Fruit fly (Drosophila melanogaster) whole organism, prepupa: ENCODE data around the gene stac.

Source experiments
- Blimp-1 ChIP-seq: fragments of 200-800 bp; sonication (Bioruptor generic); optimal IDR thresholded peaks from 3 replicates; lab custom pipeline; 2017; ENCODE audit warnings: missing biosample characterization, missing genetic modification characterization, mild to moderate bottlenecking, moderate library complexity, missing genetic modification reagents
- CG10631 ChIP-seq: fragments of 200-800 bp; sonication (Bioruptor generic); optimal IDR thresholded peaks from 2 replicates; lab custom pipeline; 2016; ENCODE audit warnings: missing biosample characterization, missing genetic modification characterization
- CG10669 ChIP-seq: fragments of 200-800 bp; sonication (Bioruptor generic); optimal IDR thresholded peaks from 3 replicates; lab custom pipeline; 2018; ENCODE audit warnings: missing biosample characterization, mild to moderate bottlenecking, missing genetic modification characterization, moderate library complexity
- CG11294 ChIP-seq: fragments of 200-800 bp; sonication (Bioruptor generic); IDR thresholded peaks from 2 replicates; pipeline ENCODE4 v1.3.6; 2022; ENCODE audit warnings: missing biosample characterization, missing genetic modification characterization
- CG11762 ChIP-seq: fragments of 200-800 bp; sonication (Bioruptor generic); optimal IDR thresholded peaks from 3 replicates; lab custom pipeline; 2016; ENCODE audit warnings: missing biosample characterization, missing genetic modification characterization; ENCODE audit not compliant: insufficient read depth
- CG16779 ChIP-seq: fragments of 200-800 bp; sonication (Bioruptor generic); optimal IDR thresholded peaks from 3 replicates; lab custom pipeline; 2017; ENCODE audit warnings: missing biosample characterization, mild to moderate bottlenecking, missing genetic modification characterization
- CG3032 ChIP-seq: fragments of 200-800 bp; optimal IDR thresholded peaks from 2 replicates; lab custom pipeline; 2019; ENCODE audit warnings: missing biosample characterization, mild to moderate bottlenecking, missing genetic modification characterization, moderate library complexity
- CG31627 ChIP-seq: fragments of 200-800 bp; sonication (Bioruptor generic); optimal IDR thresholded peaks from 3 replicates; lab custom pipeline; 2016; ENCODE audit warnings: missing biosample characterization, missing genetic modification characterization
- CG32006 ChIP-seq: fragments of 200-800 bp; sonication (Bioruptor generic); optimal IDR thresholded peaks from 3 replicates; lab custom pipeline; 2017; ENCODE audit warnings: missing biosample characterization, mild to moderate bottlenecking, missing genetic modification characterization
- CG6792 ChIP-seq: fragments of 200-800 bp; sonication (Bioruptor generic); optimal IDR thresholded peaks from 3 replicates; lab custom pipeline; 2016; ENCODE audit warnings: missing biosample characterization, missing genetic modification characterization
- CG6808 ChIP-seq: fragments of 200-800 bp; sonication (Bioruptor generic); optimal IDR thresholded peaks from 3 replicates; lab custom pipeline; 2017; ENCODE audit warnings: missing biosample characterization, missing genetic modification characterization, mild to moderate bottlenecking, moderate library complexity, missing genetic modification reagents
- CG6854 ChIP-seq: fragments of 200-800 bp; sonication (Bioruptor generic); optimal IDR thresholded peaks from 2 replicates; lab custom pipeline; 2017; ENCODE audit warnings: missing biosample characterization, mild to moderate bottlenecking, missing genetic modification characterization
- CG7368 ChIP-seq: fragments of 200-800 bp; sonication (Bioruptor generic); optimal IDR thresholded peaks from 3 replicates; lab custom pipeline; 2016; ENCODE audit warnings: missing biosample characterization, missing genetic modification characterization
- CG8319 ChIP-seq: fragments of 200-800 bp; sonication (Bioruptor generic); optimal IDR thresholded peaks from 3 replicates; lab custom pipeline; 2016; ENCODE audit warnings: missing biosample characterization, missing genetic modification characterization
- Eip75B ChIP-seq: fragments of 200-800 bp; sonication (Bioruptor generic); optimal IDR thresholded peaks from 3 replicates; lab custom pipeline; 2016; ENCODE audit warnings: missing biosample characterization, missing genetic modification characterization
- Eip78C ChIP-seq: fragments of 200-800 bp; sonication (Bioruptor generic); peaks from one replicate; lab custom pipeline; 2016; ENCODE audit warnings: missing biosample characterization, missing genetic modification characterization
- Eip93F ChIP-seq: fragments of 200-800 bp; sonication (Bioruptor generic); optimal IDR thresholded peaks from 2 replicates; lab custom pipeline; 2016; ENCODE audit warnings: missing biosample characterization, mild to moderate bottlenecking, missing genetic modification characterization
- Ets21C ChIP-seq: fragments of 200-800 bp; sonication (Bioruptor generic); optimal IDR thresholded peaks from 3 replicates; lab custom pipeline; 2016; ENCODE audit warnings: missing biosample characterization, missing genetic modification characterization
- Ets96B ChIP-seq: fragments of 200-800 bp; optimal IDR thresholded peaks from 2 replicates; lab custom pipeline; 2019; ENCODE audit warnings: missing biosample characterization, mild to moderate bottlenecking, missing genetic modification characterization, moderate library complexity
- OdsH ChIP-seq: fragments of 200-800 bp; sonication (Bioruptor generic); optimal IDR thresholded peaks from 3 replicates; lab custom pipeline; 2016; ENCODE audit warnings: missing biosample characterization, missing genetic modification characterization
- Sox14 ChIP-seq: fragments of 200-800 bp; sonication (Bioruptor generic); optimal IDR thresholded peaks from 3 replicates; lab custom pipeline; 2016; ENCODE audit warnings: missing biosample characterization, missing genetic modification characterization
- Sox15 ChIP-seq: fragments of 200-800 bp; sonication (Bioruptor generic); optimal IDR thresholded peaks from 3 replicates; lab custom pipeline; 2016; ENCODE audit warnings: missing biosample characterization, missing genetic modification characterization
- achi ChIP-seq: fragments of 200-800 bp; sonication (Bioruptor generic); optimal IDR thresholded peaks from 3 replicates; lab custom pipeline; 2016; ENCODE audit warnings: missing biosample characterization, missing genetic modification characterization
- acj6 ChIP-seq: fragments of 200-800 bp; sonication (Bioruptor generic); optimal IDR thresholded peaks from 3 replicates; lab custom pipeline; 2016; ENCODE audit warnings: missing biosample characterization, missing genetic modification characterization
- cyc ChIP-seq: fragments of 200-800 bp; sonication (Bioruptor generic); optimal IDR thresholded peaks from 3 replicates; lab custom pipeline; 2016; ENCODE audit warnings: missing biosample characterization, missing genetic modification characterization
- eg ChIP-seq: fragments of 200-800 bp; sonication (Bioruptor generic); IDR thresholded peaks from 3 replicates; pipeline ENCODE4 v1.3.6; 2022; ENCODE audit warnings: missing biosample characterization, missing genetic modification characterization
- esn ChIP-seq: fragments of 200-800 bp; sonication (Bioruptor generic); optimal IDR thresholded peaks from 2 replicates; lab custom pipeline; 2016; ENCODE audit warnings: missing biosample characterization, mild to moderate bottlenecking, missing genetic modification characterization, moderate library complexity
- fd59A ChIP-seq: fragments of 200-800 bp; sonication (Bioruptor generic); optimal IDR thresholded peaks from 2 replicates; lab custom pipeline; 2017; ENCODE audit warnings: missing biosample characterization, mild to moderate bottlenecking, missing genetic modification characterization, missing genetic modification reagents
- fd85E ChIP-seq: fragments of 200-800 bp; sonication (Bioruptor generic); optimal IDR thresholded peaks from 3 replicates; lab custom pipeline; 2016; ENCODE audit warnings: missing biosample characterization, missing genetic modification characterization
- fkh ChIP-seq: fragments of 200-800 bp; sonication (Bioruptor generic); optimal IDR thresholded peaks from 3 replicates; lab custom pipeline; 2017; ENCODE audit warnings: missing biosample characterization, mild to moderate bottlenecking, missing genetic modification characterization, moderate library complexity
- net ChIP-seq: fragments of 200-800 bp; sonication (Bioruptor generic); optimal IDR thresholded peaks from 3 replicates; lab custom pipeline; 2016; ENCODE audit warnings: missing biosample characterization, missing genetic modification characterization
- salr ChIP-seq, 2 experiments: fragments of 200-800 bp; sonication (Bioruptor generic); optimal IDR thresholded peaks; 3 replicates each; lab custom pipeline; 2016 to 2018; ENCODE audit warnings: missing biosample characterization in 2 of 2, missing genetic modification characterization in 2 of 2, mild to moderate bottlenecking in 1 of 2
- svp ChIP-seq: fragments of 200-800 bp; sonication (Bioruptor generic); peaks from one replicate; lab custom pipeline; 2016; ENCODE audit warnings: missing biosample characterization, missing genetic modification characterization
- topi ChIP-seq: fragments of 200-800 bp; sonication (Bioruptor generic); optimal IDR thresholded peaks from 3 replicates; lab custom pipeline; 2016; ENCODE audit warnings: missing biosample characterization, missing genetic modification characterization

The stac gene

dm6 chr3R:25070871-25071270 is 14.8 kb downstream of the stac start, which contains the start of gene CG11836:
Gene CG11836 (plus strand): TSS chr3R:25071126.
- no peak for TF ChIP-seq CG32006 (GFP tag; lab: Kevin White, UChicago)
- no peak for TF ChIP-seq CG11762 (GFP tag; lab: Kevin White, UChicago)
- peak; percentile 46 for TF ChIP-seq Blimp-1 (GFP tag; lab: Kevin White, UChicago)

DNA sequence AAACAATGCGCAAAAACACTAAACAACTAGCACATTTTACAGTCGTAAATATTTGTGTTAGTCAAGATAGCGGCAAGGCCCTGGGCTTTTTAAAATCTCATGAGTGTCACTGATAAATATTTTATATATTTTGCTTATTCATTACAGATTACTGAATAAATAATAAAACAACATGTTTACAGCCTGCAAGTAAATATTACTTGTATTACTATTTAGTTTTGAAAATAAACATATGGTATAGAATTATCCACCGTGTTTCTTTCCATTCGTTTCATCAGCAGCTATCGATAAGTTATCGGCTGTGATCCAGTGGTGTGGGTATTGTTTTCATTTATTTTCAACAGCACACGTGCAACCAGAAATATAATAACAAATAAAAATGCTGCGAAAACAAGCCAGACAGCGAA is 18.5 kb downstream of the stac start, which contains the start of the genes shams and CG11920:
Gene shams (minus strand): TSS at position 50 of the 407 bp plus-strand sequence.
Gene CG11920 (plus strand): TSS at position 320 of the 407 bp plus-strand sequence.
- TF ChIP-seq acj6 (GFP tag; lab: Kevin White, UChicago) = peak; percentile 3
- no peak for TF ChIP-seq Ets21C (GFP tag; lab: Kevin White, UChicago)
- peak; percentile 27 for TF ChIP-seq Sox14 (GFP tag; lab: Kevin White, UChicago)
- TF ChIP-seq topi = peak; percentile 11
- TF ChIP-seq esn (GFP tag; lab: Kevin White, UChicago) = peak; percentile 47
- peak; percentile 10 for TF ChIP-seq OdsH (GFP tag; lab: Kevin White, UChicago)
- TF ChIP-seq Eip75B (GFP tag; lab: Kevin White, UChicago) = peak; percentile 34
- peak; percentile 53 for TF ChIP-seq Eip93F (GFP tag; lab: Kevin White, UChicago)
- peak; percentile 82 for TF ChIP-seq Eip78C (GFP tag; lab: Kevin White, UChicago)
- no peak for TF ChIP-seq CG10669 (GFP tag; lab: Kevin White, UChicago)
- peak; percentile 97 for TF ChIP-seq fkh (GFP tag; lab: Kevin White, UChicago)
- TF ChIP-seq fd85E = no peak
- TF ChIP-seq achi (GFP tag; lab: Kevin White, UChicago) = peak; percentile 1
- peak; percentile 13 for TF ChIP-seq CG3032 (tag; lab: Kevin White, UChicago)

dm6 chr3R:25077280-25077820 is 21.3 kb downstream of the stac start:
- no peak for TF ChIP-seq CG3032 (tag; lab: Kevin White, UChicago)
- TF ChIP-seq Sox15 = no peak
- no peak for TF ChIP-seq CG16779
- TF ChIP-seq CG8319 = no peak
- no peak for TF ChIP-seq CG11294 (GFP tag; lab: Robert Waterston, UW)
- TF ChIP-seq fd59A = no peak
- TF ChIP-seq Eip93F (GFP tag; lab: Kevin White, UChicago) = no peak

DNA sequence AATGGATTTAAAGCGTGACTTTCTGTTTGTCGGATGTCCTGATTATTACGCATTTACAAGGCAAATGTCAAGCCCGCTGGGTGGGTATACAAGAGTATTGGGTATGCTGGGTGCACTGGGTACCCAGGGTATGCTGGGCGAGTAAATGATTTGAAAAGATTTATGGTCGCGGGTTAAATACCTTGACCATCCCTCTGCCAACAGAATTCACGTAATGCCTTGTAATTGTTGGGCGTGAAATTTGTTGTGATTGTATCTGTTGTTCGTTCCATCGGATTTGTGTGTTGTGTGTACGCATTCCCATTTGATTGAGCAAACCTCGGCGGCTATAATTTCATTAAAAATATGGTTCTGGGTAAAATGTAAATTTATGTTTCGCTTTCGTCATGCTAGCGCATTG is 22.6 kb downstream of the stac start:
- TF ChIP-seq net (no peak), topi (no peak), Ets96B (tag; lab: Kevin White, UChicago) (no peak), cyc (GFP tag; lab: Kevin White, UChicago) (no peak), esn (GFP tag; lab: Kevin White, UChicago) (no peak)
- TF ChIP-seq, all 60 proteins: peak for 0

DNA sequence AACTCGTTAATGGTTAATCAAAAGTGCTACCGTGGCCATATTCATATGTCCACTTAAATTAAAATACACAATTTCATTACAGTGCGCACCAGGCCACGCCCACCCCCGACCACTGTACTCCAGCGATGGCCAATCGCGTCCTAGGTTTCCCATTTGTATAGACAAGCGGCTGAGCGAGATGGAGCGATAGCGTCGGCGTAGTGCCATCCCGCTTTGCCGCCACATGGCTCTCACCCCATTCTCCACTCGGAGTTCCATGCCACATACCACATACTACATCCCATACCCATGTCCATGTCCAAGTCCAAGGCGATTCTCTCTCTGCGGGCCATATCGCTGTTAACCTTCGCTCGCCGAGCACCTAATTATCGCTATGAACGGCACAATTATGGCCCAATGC is 24.4 kb downstream of the stac start:
- TF ChIP-seq CG10631 (GFP tag; lab: Kevin White, UChicago) (no peak), Ets21C (GFP tag; lab: Kevin White, UChicago) (no peak), salr (GFP tag; optimal IDR thresholded peaks at IDR 0.05; lab: Kevin White, UChicago) (no peak), CG6792 (GFP tag; lab: Kevin White, UChicago) (no peak), CG6854 (GFP tag; lab: Kevin White, UChicago) (no peak), fkh (GFP tag; lab: Kevin White, UChicago) (peak; percentile 93), svp (GFP tag; lab: Kevin White, UChicago) (no peak), CG31627 (GFP tag; lab: Kevin White, UChicago) (no peak), CG7368 (GFP tag; lab: Kevin White, UChicago) (no peak), CG6808 (GFP tag; lab: Kevin White, UChicago) (no peak), Eip78C (GFP tag; lab: Kevin White, UChicago) (peak; percentile 52), CG3032 (tag; lab: Kevin White, UChicago) (no peak), eg (GFP tag; lab: Robert Waterston, UW) (no peak)
